Worm (Caenorhabditis elegans): ENCODE results near the gene mrpl-20.

DNA sequence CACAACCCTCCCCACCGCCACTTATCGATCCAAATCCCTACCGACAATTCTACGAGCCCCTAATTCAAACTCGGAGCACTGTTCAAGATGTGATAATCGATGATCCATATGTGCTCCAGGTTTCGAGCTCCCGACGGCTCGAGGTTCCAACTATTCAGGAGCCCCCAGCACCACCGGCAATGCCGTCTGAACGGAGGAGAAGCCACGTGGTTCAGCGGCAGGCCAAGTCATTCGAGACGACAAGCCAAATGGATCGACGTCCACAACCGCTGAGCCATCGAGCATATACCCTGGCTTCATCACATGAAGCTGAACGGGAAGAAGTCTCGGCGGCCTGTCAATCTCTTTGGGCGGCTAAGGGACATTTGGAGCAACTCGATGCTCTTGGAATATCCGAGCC is 37.5 kb upstream of the mrpl-20 start:
- TF ChIP-seq nhr-12 (tag; optimal IDR thresholded peaks at IDR 0.05) = no peak
- TF ChIP-seq lin-39 (tag; optimal IDR thresholded peaks at IDR 0.05) = no peak
- TF ChIP-seq ceh-82 (tag; optimal IDR thresholded peaks at IDR 0.05) = no peak
- TF ChIP-seq elt-1 (tag; optimal IDR thresholded peaks at IDR 0.05) = no peak
- no peak for TF ChIP-seq ZK546.5 (tag; optimal IDR thresholded peaks at IDR 0.05)
- TF ChIP-seq fkh-2 (tag; optimal IDR thresholded peaks at IDR 0.05) = no peak
- no peak for TF ChIP-seq nfya-1 (tag; optimal IDR thresholded peaks at IDR 0.05; ENCODE audit: insufficient read depth)
